Worm (Caenorhabditis elegans): Measurements from ENCODE around the gene nspb-6.

- TF ChIP-seq hlh-17 (GFP tag; optimal IDR thresholded peaks at IDR 0.05; ENCODE audit: borderline replicate concordance) (no peak), aly-2 (tag; optimal IDR thresholded peaks at IDR 0.05) (no peak), lin-39 (tag; optimal IDR thresholded peaks at IDR 0.05) (no peak), fkh-10 (GFP tag; optimal IDR thresholded peaks at IDR 0.05) (no peak), lin-15B (tag; optimal IDR thresholded peaks at IDR 0.05) (no peak)
These were observed 38.3 kb upstream of the nspb-6 start for ce11 chrIV:5856975-5857374.
